In genomic region chrII:7814915-7815314, ce11 we compare ENCODE assay signal across 1 worm cellular context.
TF ChIP-seq lines count a peak whose summit lies in the region.

No protein-coding gene starts in this region.

TF ChIP-seq in whole organism, L4 larva, 104 proteins besides CTCF, POLR2A, EP300 and RAD21 (continued from another document):
- TF ChIP-seq mdl-1 (tag; optimal IDR thresholded peaks at IDR 0.05; lab: Kevin White, UChicago): no peak
- no peak for TF ChIP-seq unc-130 (GFP tag; optimal IDR thresholded peaks at IDR 0.05; lab: Kevin White, UChicago)
- TF ChIP-seq nhr-102 (tag; optimal IDR thresholded peaks at IDR 0.05; lab: Kevin White, UChicago): peak; percentile 29
